Fruit fly (Drosophila melanogaster): Measurements from ENCODE around the gene CG17440.
A peak's percentile ranks its signal among the peaks of the same experiment; 100 is the strongest.

The CG17440 gene

DNA sequence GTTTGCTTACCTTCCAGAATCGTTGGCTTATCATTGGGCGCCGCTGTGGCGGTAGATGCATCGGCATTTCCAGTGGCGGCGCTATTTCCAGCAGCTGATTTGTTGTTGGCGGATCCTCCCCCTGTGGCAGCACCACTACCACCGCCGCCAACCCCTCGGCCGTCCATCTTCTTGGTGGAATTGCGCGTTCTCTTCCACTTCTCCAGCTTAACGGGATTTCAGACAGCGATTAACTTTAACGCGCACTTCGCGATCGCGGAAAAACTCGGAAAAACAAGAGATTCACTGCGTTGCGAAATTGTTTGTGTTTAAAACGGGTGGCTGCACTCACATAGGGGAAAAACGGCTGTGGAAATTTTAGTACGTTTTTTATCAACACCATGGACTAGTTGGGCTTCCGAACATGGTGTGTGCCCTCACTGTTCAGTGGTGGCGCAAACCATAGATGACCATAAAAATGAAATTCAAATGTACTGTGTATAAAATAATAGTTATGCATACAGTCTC lies 13.1 kb upstream of the CG17440 start, which contains the start of gene c11.1 (continued):
- TF ChIP-seq CG42726 (GFP tag; IDR thresholded peaks at IDR 0.05; ENCODE audit: partially characterized antibody) (0 out of 2 replicates have a peak, but pooled peaks have one; percentile 10), CG18599 (GFP tag; optimal IDR thresholded peaks at IDR 0.05) (no peak), peb (GFP tag; IDR thresholded peaks at IDR 0.05) (no peak), fd64A (GFP tag; optimal IDR thresholded peaks at IDR 0.05) (no peak), CG17612 (GFP tag; IDR thresholded peaks at IDR 0.05) (no peak), gem (tag; optimal IDR thresholded peaks at IDR 0.05) (no peak), Hr39 (optimal IDR thresholded peaks at IDR 0.05) (no peak), pita (GFP tag; optimal IDR thresholded peaks at IDR 0.05) (peak; percentile 87), CG16815 (GFP tag; optimal IDR thresholded peaks at IDR 0.05) (no peak), CG11093 (GFP tag; IDR thresholded peaks at IDR 0.05) (no peak), klu (GFP tag; IDR thresholded peaks at IDR 0.05) (no peak), HLH4C (GFP tag; IDR thresholded peaks at IDR 0.05; ENCODE audit: partially characterized antibody) (peak; percentile 43; the same call in 1 of the 3 replicates), CG34224 (GFP tag; IDR thresholded peaks at IDR 0.05; ENCODE audit: partially characterized antibody) (no peak), CG7839 (tag; optimal IDR thresholded peaks at IDR 0.05) (no peak), dan (GFP tag; IDR thresholded peaks at IDR 0.05) (no peak), CG2120 (GFP tag; optimal IDR thresholded peaks at IDR 0.05) (peak; percentile 32), bab2 (GFP tag; optimal IDR thresholded peaks at IDR 0.05) (no peak), CG34376 (GFP tag; optimal IDR thresholded peaks at IDR 0.05) (no peak), Tbp (GFP tag; optimal IDR thresholded peaks at IDR 0.05) (no peak), CG7786 (GFP tag; optimal IDR thresholded peaks at IDR 0.05) (no peak), da (GFP tag; optimal IDR thresholded peaks at IDR 0.05) (no peak), CG32532 (GFP tag; IDR thresholded peaks at IDR 0.05) (no peak), hth (optimal IDR thresholded peaks at IDR 0.05) (no peak), Pdp1 (GFP tag; optimal IDR thresholded peaks at IDR 0.05) (peak in 1 of 2 experiments; percentile 56), Nf-YA (GFP tag; IDR thresholded peaks at IDR 0.05) (no peak), CG2116 (GFP tag; optimal IDR thresholded peaks at IDR 0.05) (peak; percentile 24), Myb (GFP tag; optimal IDR thresholded peaks at IDR 0.05) (peak; percentile 69), schlank (tag; optimal IDR thresholded peaks at IDR 0.05) (no peak), CG10565 (GFP tag; optimal IDR thresholded peaks at IDR 0.05) (no peak), YL-1 (GFP tag; optimal IDR thresholded peaks at IDR 0.05) (peak; percentile 20), CG11504 (tag; optimal IDR thresholded peaks at IDR 0.05) (no peak), grau (tag; optimal IDR thresholded peaks at IDR 0.05) (peak; percentile 15), CG12659 (GFP tag; optimal IDR thresholded peaks at IDR 0.05) (peak; percentile 64), tgo (GFP tag; IDR thresholded peaks at IDR 0.05) (no peak), CG12104 (GFP tag; optimal IDR thresholded peaks at IDR 0.05) (no peak), Antp (GFP tag; optimal IDR thresholded peaks at IDR 0.05) (no peak), CG13287 (GFP tag; IDR thresholded peaks at IDR 0.05; ENCODE audit: partially characterized antibody) (peak; percentile 47; the same call in 1 of the 2 replicates), CG4404 (GFP tag; IDR thresholded peaks at IDR 0.05) (no peak), Dad (GFP tag; optimal IDR thresholded peaks at IDR 0.05) (no peak), slp2 (GFP tag; optimal IDR thresholded peaks at IDR 0.05) (no peak), wor (GFP tag; IDR thresholded peaks at IDR 0.05) (no peak), lbe (GFP tag; optimal IDR thresholded peaks at IDR 0.05) (no peak), Xbp1 (GFP tag; optimal IDR thresholded peaks at IDR 0.05) (no peak), Stat92E (GFP tag; optimal IDR thresholded peaks at IDR 0.05) (no peak), B-H2 (GFP tag; optimal IDR thresholded peaks at IDR 0.05) (no peak), usp (GFP tag; optimal IDR thresholded peaks at IDR 0.05) (no peak), stc (GFP tag; IDR thresholded peaks at IDR 0.05) (no peak), BtbVII (GFP tag; optimal IDR thresholded peaks at IDR 0.05) (no peak), lab (GFP tag; optimal IDR thresholded peaks at IDR 0.05) (no peak), ranshi (GFP tag; IDR thresholded peaks at IDR 0.05) (no peak), fd102C (GFP tag; optimal IDR thresholded peaks at IDR 0.05) (no peak)
